Worm (Caenorhabditis elegans): ENCODE data around the gene syg-2.

Gene syg-2

ce11 chrX:14628816-14629215 is 26.0 kb upstream of the syg-2 start, which contains the start of gene F54E4.2:
TSS of gene F54E4.2 (minus strand) at chrX:14628916.
- TF ChIP-seq unc-62 (GFP tag; optimal IDR thresholded peaks at IDR 0.05 in 1 of 2), result peak in 1 of 2 experiments; percentile 51
- no peak for TF ChIP-seq unc-62 (tag; optimal IDR thresholded peaks at IDR 0.05)
- no peak for TF ChIP-seq ctbp-1 (GFP tag; IDR thresholded peaks at IDR 0.05)

- TF ChIP-seq egl-27 (tag; optimal IDR thresholded peaks at IDR 0.05) (no peak), D1046.2 (GFP tag; IDR thresholded peaks at IDR 0.05) (no peak), unc-130 (GFP tag; optimal IDR thresholded peaks at IDR 0.05) (no peak), mdt-29 (GFP tag; IDR thresholded peaks at IDR 0.05) (no peak), dve-1 (tag; optimal IDR thresholded peaks at IDR 0.05; ENCODE audit: insufficient read depth) (no peak), T26A8.4 (GFP tag; IDR thresholded peaks at IDR 0.05) (no peak), nhr-42 (GFP tag; IDR thresholded peaks at IDR 0.05) (no peak), unc-62 (GFP tag; optimal IDR thresholded peaks at IDR 0.05 in 1 of 2) (peak in 1 of 2 experiments; percentile 98), unc-62 (tag; optimal IDR thresholded peaks at IDR 0.05) (no peak), spr-1 (tag; optimal IDR thresholded peaks at IDR 0.05) (no peak), set-16 (GFP tag; IDR thresholded peaks at IDR 0.05) (no peak), ceh-20 (GFP tag; IDR thresholded peaks at IDR 0.05) (no peak), nhr-237 (tag; optimal IDR thresholded peaks at IDR 0.05) (no peak), fkh-10 (GFP tag; optimal IDR thresholded peaks at IDR 0.05) (peak; percentile 27), lin-13 (GFP tag; optimal IDR thresholded peaks at IDR 0.05) (no peak), nhr-48 (tag; optimal IDR thresholded peaks at IDR 0.05) (no peak), nhr-11 (tag; optimal IDR thresholded peaks at IDR 0.05) (no peak)
Measured at ce11 chrX:14633679-14634078, 21.1 kb upstream of the syg-2 start.

ce11 chrX:14636157-14636556 is 18.6 kb upstream of the syg-2 start, which contains the start of gene F54E4.3:
TSS of gene F54E4.3 (minus strand) at chrX:14636421.
- TF ChIP-seq unc-130 (GFP tag; optimal IDR thresholded peaks at IDR 0.05) (no peak), unc-62 (GFP tag; optimal IDR thresholded peaks at IDR 0.05 in 1 of 2) (peak in 1 of 2 experiments; percentile 95), unc-62 (tag; optimal IDR thresholded peaks at IDR 0.05) (no peak), fos-1 (tag; optimal IDR thresholded peaks at IDR 0.05) (no peak)

- TF ChIP-seq mep-1 (tag; optimal IDR thresholded peaks at IDR 0.05) (peak; percentile 28), nhr-102 (tag; optimal IDR thresholded peaks at IDR 0.05) (no peak), mxl-2 (GFP tag; conservative IDR thresholded peaks at IDR 0.05) (no peak), lsy-2 (tag; optimal IDR thresholded peaks at IDR 0.05) (peak in 1 of 2 experiments; percentile 46), hmg-1.1 (GFP tag; IDR thresholded peaks at IDR 0.05) (0 out of 2 replicates have a peak, but pooled peaks have one; percentile 44), ctbp-1 (GFP tag; IDR thresholded peaks at IDR 0.05) (peak; percentile 68; the same call in 1 of the 2 replicates), ceh-82 (tag; optimal IDR thresholded peaks at IDR 0.05) (no peak), aha-1 (tag) (peak; percentile 93), madf-5 (GFP tag; IDR thresholded peaks at IDR 0.05) (no peak), hif-1 (tag; optimal IDR thresholded peaks at IDR 0.05) (peak in 1 of 2 experiments; percentile 34), hlh-11 (tag; optimal IDR thresholded peaks at IDR 0.05) (no peak), set-16 (GFP tag; IDR thresholded peaks at IDR 0.05) (peak; percentile 86), dmd-6 (GFP tag; IDR thresholded peaks at IDR 0.05) (0 out of 2 replicates have a peak, but pooled peaks have one; percentile 14), unc-62 (GFP tag; optimal IDR thresholded peaks at IDR 0.05 in 1 of 2) (peak in 1 of 2 experiments; percentile 62), unc-62 (tag; optimal IDR thresholded peaks at IDR 0.05) (no peak), nhr-76 (tag; optimal IDR thresholded peaks at IDR 0.05) (no peak), skn-1 (tag; optimal IDR thresholded peaks at IDR 0.05) (no peak), zfp-2 (tag; optimal IDR thresholded peaks at IDR 0.05) (no peak), Y48G9A.11 (GFP tag; IDR thresholded peaks at IDR 0.05) (no peak), spr-3 (GFP tag; optimal IDR thresholded peaks at IDR 0.05) (no peak), mdt-29 (GFP tag; IDR thresholded peaks at IDR 0.05) (no peak), egl-43 (GFP tag; IDR thresholded peaks at IDR 0.05) (peak; percentile 72; the same call in 1 of the 2 replicates)
Measured at ce11 chrX:14636712-14637111, 18.1 kb upstream of the syg-2 start.

Measured in whole organism, L4 larva.